Worm (Caenorhabditis elegans) whole organism, L2 larva: ENCODE measurements around the gene T09D3.3.

Experiments
- F13H6.1 ChIP-seq: sonication (generic microtip); optimal IDR thresholded peaks from 2 replicates; lab custom pipeline; 2016; ENCODE audit warnings: missing genetic modification characterization, missing compliant biosample characterization
- aly-2 ChIP-seq: fragments of 150-350 bp; optimal IDR thresholded peaks from 2 replicates; lab custom pipeline; 2014; ENCODE audit warnings: missing biosample characterization, missing genetic modification characterization
- ceh-82 ChIP-seq: fragments of 150-350 bp; optimal IDR thresholded peaks from 2 replicates; lab custom pipeline; 2014; ENCODE audit warnings: missing biosample characterization, missing genetic modification characterization
- egl-27 ChIP-seq: sonication (generic microtip); optimal IDR thresholded peaks from 3 replicates; lab custom pipeline; 2017; ENCODE audit warnings: missing biosample characterization, missing genetic modification reagents, missing genetic modification characterization
- elt-3 ChIP-seq: sonication (generic microtip); optimal IDR thresholded peaks from 2 replicates; lab custom pipeline; 2017; ENCODE audit warnings: missing biosample characterization, missing genetic modification characterization
- fos-1 ChIP-seq: fragments of 150-350 bp; optimal IDR thresholded peaks from 2 replicates; lab custom pipeline; 2014; ENCODE audit warnings: missing biosample characterization, missing genetic modification characterization
- nhr-11 ChIP-seq: fragments of 150-350 bp; optimal IDR thresholded peaks from 2 replicates; lab custom pipeline; 2014; ENCODE audit warnings: missing biosample characterization, missing genetic modification characterization
- nhr-6 ChIP-seq: fragments of 150-350 bp; optimal IDR thresholded peaks from 2 replicates; lab custom pipeline; 2014; ENCODE audit warnings: missing biosample characterization, missing genetic modification characterization
- snpc-4 ChIP-seq: fragments of 150-350 bp; optimal IDR thresholded peaks from 2 replicates; lab custom pipeline; 2014; ENCODE audit warnings: missing biosample characterization, missing genetic modification characterization
- zag-1 ChIP-seq: fragments of 150-350 bp; optimal IDR thresholded peaks from 2 replicates; lab custom pipeline; 2014; ENCODE audit warnings: missing biosample characterization, missing genetic modification characterization

ce11 chrV:5345419-5345818 lies 4.0 kb downstream of the T09D3.3 start, which contains the start of gene srg-25:
- no peak for TF ChIP-seq fos-1 (tag; lab: Kevin White, UChicago)
- no peak for TF ChIP-seq F13H6.1 (tag; lab: Kevin White, UChicago)
- TF ChIP-seq zag-1 = no peak
- TF ChIP-seq ceh-82 = no peak
- no peak for TF ChIP-seq elt-3 (tag; lab: Kevin White, UChicago)
- TF ChIP-seq nhr-11 (tag; lab: Kevin White, UChicago) = no peak
- TF ChIP-seq nhr-6 (tag; lab: Kevin White, UChicago) = no peak
- TF ChIP-seq egl-27 = no peak
- no peak for TF ChIP-seq snpc-4
- TF ChIP-seq aly-2 = no peak
